Worm (Caenorhabditis elegans) whole organism, dauer: Measurements from ENCODE around the gene glb-30.

Experiments used
- unc-62 ChIP-seq: sonication (generic microtip); optimal IDR thresholded peaks from 2 replicates; lab custom pipeline; 2017; ENCODE audit warnings: missing biosample characterization, missing genetic modification reagents, missing genetic modification characterization

glb-30 gene

DNA sequence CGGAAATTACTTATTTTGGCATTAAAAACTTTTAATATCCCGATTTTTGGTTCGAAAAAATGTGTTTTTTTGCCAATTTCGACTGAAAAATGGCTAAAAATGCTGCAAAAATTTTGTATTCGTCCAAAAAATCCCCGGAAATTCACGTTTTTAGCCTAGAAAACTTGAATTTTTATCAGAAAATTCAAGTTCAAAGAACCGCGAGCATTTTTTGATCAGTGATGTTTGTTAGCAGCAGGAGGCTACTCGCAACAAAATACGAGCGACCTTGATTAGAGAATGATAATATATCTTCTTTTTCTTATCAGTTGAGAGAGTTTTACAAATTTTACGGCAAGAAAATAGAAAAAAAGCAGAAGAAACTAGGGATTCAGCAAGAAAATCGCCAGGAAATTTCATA is 46.1 kb downstream of the glb-30 start:
- no peak for TF ChIP-seq unc-62 (GFP tag; lab: Kevin White, UChicago)

- no peak for TF ChIP-seq unc-62 (GFP tag; lab: Kevin White, UChicago)
Observed at ce11 chrIII:1621330-1621729, 47.1 kb downstream of the glb-30 start.

- no peak for TF ChIP-seq unc-62 (GFP tag; lab: Kevin White, UChicago)
Observed at ce11 chrIII:1619890-1620289, 48.5 kb downstream of the glb-30 start.

- no peak for TF ChIP-seq unc-62 (GFP tag; lab: Kevin White, UChicago)
Observed at ce11 chrIII:1619442-1619841, 49.0 kb downstream of the glb-30 start, which contains the start of gene hsp-60. Gene hsp-60 (plus strand): TSS chrIII:1619742.

DNA sequence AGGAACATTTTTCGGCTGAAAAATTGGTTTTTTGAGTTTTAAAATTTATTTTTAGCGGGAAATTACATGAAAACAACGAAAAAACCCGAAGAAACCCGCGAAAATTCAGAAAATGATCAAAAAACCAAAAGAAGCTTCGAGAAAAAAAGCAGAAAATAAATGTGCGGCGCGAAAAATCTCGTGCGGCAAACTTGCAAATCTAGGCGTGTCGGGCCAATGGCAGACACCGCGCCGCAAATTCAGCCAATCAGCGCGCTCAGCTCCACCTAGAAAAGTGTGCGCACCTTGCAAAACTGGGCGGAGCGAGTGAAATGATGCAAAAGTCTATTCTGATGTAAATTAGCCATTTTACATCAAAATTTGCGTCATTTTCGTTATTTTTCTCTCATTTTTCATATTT is 49.5 kb downstream of the glb-30 start, which contains the start of gene Y22D7AL.10:
TSS of gene Y22D7AL.10 (minus strand) at position 15 of the 400 bp plus-strand sequence.
- TF ChIP-seq unc-62 (GFP tag; lab: Kevin White, UChicago): peak; percentile 24

DNA sequence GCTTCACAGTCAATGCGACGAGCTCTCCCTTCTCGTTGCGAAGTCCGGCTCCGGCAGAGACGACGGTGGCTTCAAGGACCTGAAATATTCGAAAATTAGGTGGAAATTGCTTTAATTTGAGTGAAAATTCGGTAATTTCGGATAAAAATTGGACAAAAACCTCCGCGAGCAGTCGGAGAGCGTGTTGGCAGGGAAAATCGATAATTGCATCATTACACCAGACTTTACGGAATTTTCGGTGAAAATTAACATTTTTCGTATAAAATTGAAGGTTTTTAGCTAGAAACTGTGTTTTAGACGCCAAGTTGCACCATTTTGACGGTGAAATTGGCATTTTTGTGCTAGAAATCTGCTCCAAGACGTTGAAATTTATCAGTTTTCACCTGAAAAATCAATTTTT is 50.1 kb downstream of the glb-30 start:
- TF ChIP-seq unc-62 (GFP tag; lab: Kevin White, UChicago): no peak

- TF ChIP-seq unc-62 (GFP tag; lab: Kevin White, UChicago): no peak
Observed at ce11 chrIII:1616245-1617026, 52.0 kb downstream of the glb-30 start.
